Worm (Caenorhabditis elegans): ENCODE data around the gene pinn-1.

Gene pinn-1

DNA sequence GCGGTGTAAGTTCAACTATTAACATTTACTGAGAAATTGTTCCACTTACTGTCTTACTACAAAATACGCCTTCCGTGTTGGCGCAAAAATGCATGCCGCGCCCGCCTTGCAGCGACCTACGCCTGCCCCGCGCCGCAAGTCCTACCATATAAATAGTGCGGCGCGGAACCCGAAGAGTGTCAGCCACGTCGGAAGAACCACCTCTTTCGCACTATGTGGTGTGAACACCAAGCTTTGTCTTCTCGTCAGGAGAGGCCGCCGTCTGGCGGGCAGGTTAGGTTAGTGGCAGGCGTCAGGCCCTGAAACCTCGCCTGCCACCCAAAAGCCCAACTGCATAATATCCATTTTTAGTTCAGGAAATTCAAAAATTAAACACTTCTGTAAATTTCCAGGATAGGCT is 23.5 kb downstream of the pinn-1 start:
- TF ChIP-seq ref-1 (GFP tag; conservative IDR thresholded peaks at IDR 0.05) (no peak), tab-1 (GFP tag; IDR thresholded peaks at IDR 0.05) (no peak), ztf-23 (GFP tag; IDR thresholded peaks at IDR 0.05) (no peak), cog-1 (tag; optimal IDR thresholded peaks at IDR 0.05) (no peak), T22C8.4 (GFP tag; IDR thresholded peaks at IDR 0.05) (no peak), ztf-29 (GFP tag; IDR thresholded peaks at IDR 0.05) (no peak), med-1 (GFP tag; optimal IDR thresholded peaks at IDR 0.05; ENCODE audit: insufficient read depth) (no peak), flt-1 (GFP tag; IDR thresholded peaks at IDR 0.05) (no peak), klf-2 (GFP tag; conservative IDR thresholded peaks at IDR 0.05) (no peak)

DNA sequence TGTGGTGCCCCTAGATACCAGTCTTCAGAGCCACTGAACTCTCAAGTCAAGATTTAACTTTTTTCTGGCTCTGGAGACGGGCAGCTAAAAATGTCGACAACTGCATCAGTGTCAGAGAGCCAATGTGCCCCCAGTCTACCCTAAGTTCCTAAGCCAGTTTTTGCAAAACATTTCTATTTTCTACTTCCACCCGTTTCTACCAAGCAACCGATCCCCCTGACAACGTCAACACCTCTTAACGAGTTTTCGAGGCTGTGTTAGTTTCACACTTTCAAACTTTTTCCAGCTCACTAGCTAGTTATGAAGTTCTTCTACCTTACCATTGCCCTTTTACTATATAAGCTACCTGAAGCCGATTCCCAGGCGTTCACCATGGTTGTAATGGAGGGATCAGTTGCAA is 24.6 kb downstream of the pinn-1 start, which contains the start of gene Y110A2AL.5:
Gene Y110A2AL.5, plus strand, starts transcription at position 301 of the 400 bp plus-strand sequence.
- TF ChIP-seq flt-1 (GFP tag; IDR thresholded peaks at IDR 0.05) (no peak), ztf-29 (GFP tag; IDR thresholded peaks at IDR 0.05) (no peak), tab-1 (GFP tag; IDR thresholded peaks at IDR 0.05) (no peak), klf-2 (GFP tag; conservative IDR thresholded peaks at IDR 0.05) (no peak), cog-1 (tag; optimal IDR thresholded peaks at IDR 0.05) (no peak), ztf-23 (GFP tag; IDR thresholded peaks at IDR 0.05) (no peak), med-1 (GFP tag; optimal IDR thresholded peaks at IDR 0.05; ENCODE audit: insufficient read depth) (no peak)

ce11 chrII:2862557-2863035 is 26.2 kb downstream of the pinn-1 start:
- TF ChIP-seq ztf-29 (GFP tag; IDR thresholded peaks at IDR 0.05) (peak; percentile 8; the same call in 1 of the 2 replicates), ztf-23 (GFP tag; IDR thresholded peaks at IDR 0.05) (no peak), klf-2 (GFP tag; conservative IDR thresholded peaks at IDR 0.05) (no peak), T22C8.4 (GFP tag; IDR thresholded peaks at IDR 0.05) (no peak)

ce11 chrII:2861385-2862099 is 27.3 kb downstream of the pinn-1 start:
- TF ChIP-seq T22C8.4 (GFP tag; IDR thresholded peaks at IDR 0.05) (no peak), cog-1 (tag; optimal IDR thresholded peaks at IDR 0.05) (no peak), klf-2 (GFP tag; conservative IDR thresholded peaks at IDR 0.05) (no peak), ztf-23 (GFP tag; IDR thresholded peaks at IDR 0.05) (0 out of 2 replicates have a peak, but pooled peaks have one; percentile 7), flt-1 (GFP tag; IDR thresholded peaks at IDR 0.05) (0 out of 2 replicates have a peak, but pooled peaks have one; percentile 57), tab-1 (GFP tag; IDR thresholded peaks at IDR 0.05) (0 out of 2 replicates have a peak, but pooled peaks have one; percentile 46)

DNA sequence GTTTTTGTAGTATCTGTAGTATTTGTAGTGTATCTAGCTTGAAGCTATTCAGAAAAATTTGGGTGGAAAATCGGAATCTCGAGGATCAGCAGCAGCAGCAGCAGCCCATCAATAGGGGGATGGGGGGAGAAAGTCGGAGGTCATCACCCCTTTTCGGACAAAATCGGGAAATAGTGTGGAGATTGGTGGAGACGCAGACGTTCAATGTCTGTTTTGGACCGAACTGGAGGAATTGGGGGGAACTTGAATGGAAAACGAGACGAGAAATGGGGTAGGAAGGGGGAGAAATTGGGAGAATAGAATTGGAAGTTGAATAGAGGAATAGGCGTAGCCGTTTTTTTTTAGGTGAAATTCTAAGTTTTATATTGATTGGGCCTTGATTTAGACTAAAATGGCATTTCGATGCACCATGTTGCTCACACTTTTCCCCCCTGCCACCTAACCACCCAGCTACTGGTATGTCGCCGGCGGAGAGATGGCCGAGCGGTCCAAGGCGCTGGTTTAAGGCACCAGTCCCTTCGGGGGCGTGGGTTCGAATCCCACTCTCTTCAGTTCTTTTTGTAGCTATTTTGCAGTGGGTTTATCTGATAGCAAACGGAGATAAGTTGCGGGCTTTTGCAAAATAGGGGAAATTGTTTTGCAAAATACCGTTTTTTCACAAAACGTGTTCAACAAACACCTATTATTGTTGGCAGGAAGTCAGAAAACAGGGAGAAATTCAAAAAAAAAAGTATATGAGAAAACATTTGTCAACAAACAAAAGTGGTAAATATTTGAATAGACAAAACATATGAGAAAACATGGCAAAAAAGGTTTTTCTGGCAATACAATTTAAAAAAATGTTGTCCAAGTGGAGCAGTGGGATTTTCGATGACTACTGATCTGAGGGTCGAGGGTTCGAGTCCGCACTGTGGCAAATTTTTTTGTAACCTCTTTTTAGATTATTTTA is 28.7 kb downstream of the pinn-1 start:
- TF ChIP-seq klf-2 (GFP tag; conservative IDR thresholded peaks at IDR 0.05) (no peak), flt-1 (GFP tag; IDR thresholded peaks at IDR 0.05) (peak; percentile 81), med-1 (GFP tag; optimal IDR thresholded peaks at IDR 0.05; ENCODE audit: insufficient read depth) (no peak), ztf-29 (GFP tag; IDR thresholded peaks at IDR 0.05) (no peak), tab-1 (GFP tag; IDR thresholded peaks at IDR 0.05) (peak; percentile 64), ztf-23 (GFP tag; IDR thresholded peaks at IDR 0.05) (peak; percentile 52; the same call in 1 of the 2 replicates), ref-1 (GFP tag; conservative IDR thresholded peaks at IDR 0.05) (no peak), T22C8.4 (GFP tag; IDR thresholded peaks at IDR 0.05) (no peak), cog-1 (tag; optimal IDR thresholded peaks at IDR 0.05) (no peak)

ce11 chrII:2859315-2859714 is 29.5 kb downstream of the pinn-1 start:
- TF ChIP-seq ref-1 (GFP tag; conservative IDR thresholded peaks at IDR 0.05) = no peak
- TF ChIP-seq klf-2 (GFP tag; conservative IDR thresholded peaks at IDR 0.05) = no peak
- TF ChIP-seq flt-1 (GFP tag; IDR thresholded peaks at IDR 0.05) = no peak
- no peak for TF ChIP-seq ztf-23 (GFP tag; IDR thresholded peaks at IDR 0.05)
- no peak for TF ChIP-seq med-1 (GFP tag; optimal IDR thresholded peaks at IDR 0.05; ENCODE audit: insufficient read depth)
- TF ChIP-seq ztf-29 (GFP tag; IDR thresholded peaks at IDR 0.05) = no peak; the same call in 1 of the 2 replicates
- no peak for TF ChIP-seq T22C8.4 (GFP tag; IDR thresholded peaks at IDR 0.05)
- no peak for TF ChIP-seq tab-1 (GFP tag; IDR thresholded peaks at IDR 0.05)
- no peak for TF ChIP-seq cog-1 (tag; optimal IDR thresholded peaks at IDR 0.05)

DNA sequence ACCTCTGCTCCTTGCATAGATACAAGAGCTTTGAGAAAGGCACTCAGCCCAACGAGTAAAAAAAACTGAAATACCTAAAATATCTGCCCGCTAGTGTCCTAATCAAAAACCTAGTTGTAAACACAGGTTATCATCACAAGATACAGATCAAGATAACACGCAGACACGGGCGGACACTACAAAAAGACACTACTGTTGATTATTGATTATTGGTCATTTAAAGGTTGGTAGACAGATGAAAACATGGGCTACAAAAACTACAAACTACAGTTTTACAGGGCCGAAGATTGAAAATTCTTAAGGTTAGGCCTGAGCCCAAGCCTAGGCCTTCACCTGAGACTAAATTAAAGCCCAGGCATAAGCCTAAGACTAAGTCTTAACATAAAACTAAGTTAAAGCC is 30.0 kb downstream of the pinn-1 start:
- TF ChIP-seq flt-1 (GFP tag; IDR thresholded peaks at IDR 0.05) = no peak
- no peak for TF ChIP-seq tab-1 (GFP tag; IDR thresholded peaks at IDR 0.05)
- TF ChIP-seq klf-2 (GFP tag; conservative IDR thresholded peaks at IDR 0.05) = no peak
- TF ChIP-seq ztf-23 (GFP tag; IDR thresholded peaks at IDR 0.05) = no peak
- TF ChIP-seq ztf-29 (GFP tag; IDR thresholded peaks at IDR 0.05) = no peak
- TF ChIP-seq ref-1 (GFP tag; conservative IDR thresholded peaks at IDR 0.05) = no peak
- no peak for TF ChIP-seq T22C8.4 (GFP tag; IDR thresholded peaks at IDR 0.05)

ce11 chrII:2857559-2857958 is 31.2 kb downstream of the pinn-1 start:
- no peak for TF ChIP-seq ztf-29 (GFP tag; IDR thresholded peaks at IDR 0.05)
- TF ChIP-seq tab-1 (GFP tag; IDR thresholded peaks at IDR 0.05) = no peak
- no peak for TF ChIP-seq ztf-23 (GFP tag; IDR thresholded peaks at IDR 0.05)
- no peak for TF ChIP-seq cog-1 (tag; optimal IDR thresholded peaks at IDR 0.05)
- TF ChIP-seq T22C8.4 (GFP tag; IDR thresholded peaks at IDR 0.05) = no peak
- TF ChIP-seq med-1 (GFP tag; optimal IDR thresholded peaks at IDR 0.05; ENCODE audit: insufficient read depth) = no peak
- TF ChIP-seq flt-1 (GFP tag; IDR thresholded peaks at IDR 0.05) = no peak
- no peak for TF ChIP-seq klf-2 (GFP tag; conservative IDR thresholded peaks at IDR 0.05)
- no peak for TF ChIP-seq ref-1 (GFP tag; conservative IDR thresholded peaks at IDR 0.05)

DNA sequence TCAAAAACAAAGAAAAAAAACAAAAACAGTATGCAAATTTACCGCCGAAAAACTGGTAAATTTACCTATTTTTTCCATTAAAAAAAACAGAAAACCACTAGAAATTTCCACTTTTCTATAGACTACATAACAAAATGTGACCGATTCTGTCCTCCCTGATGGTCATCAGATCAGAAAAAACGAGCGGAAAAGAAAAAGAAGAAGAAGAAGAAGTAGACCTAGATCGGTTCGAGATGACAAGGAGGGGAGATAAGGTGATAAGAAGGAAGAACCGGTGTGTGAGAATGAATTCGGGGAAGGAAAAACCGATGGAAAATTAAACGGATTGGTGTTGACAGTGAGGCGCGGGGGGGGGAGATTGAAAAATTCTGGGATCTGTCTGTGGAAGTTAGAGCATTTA is 32.7 kb downstream of the pinn-1 start:
- no peak for TF ChIP-seq flt-1 (GFP tag; IDR thresholded peaks at IDR 0.05)
- no peak for TF ChIP-seq med-1 (GFP tag; optimal IDR thresholded peaks at IDR 0.05; ENCODE audit: insufficient read depth)
- TF ChIP-seq klf-2 (GFP tag; conservative IDR thresholded peaks at IDR 0.05) = no peak
